Fruit fly (Drosophila melanogaster) whole organism, embryonic: ENCODE measurements around the gene CG10348.

Experiments
- Aef1 ChIP-seq: fragments of 200-800 bp; sonication (Bioruptor generic); IDR thresholded peaks from 3 replicates; pipeline ENCODE4 v1.3.6; 2022; ENCODE audit warnings: missing biosample characterization, missing genetic modification characterization
- Antp ChIP-seq: fragments of 200-800 bp; sonication (Bioruptor generic); optimal IDR thresholded peaks from 3 replicates; lab custom pipeline; 2016; ENCODE audit warnings: missing biosample characterization, missing genetic modification characterization
- Atf3 ChIP-seq: fragments of 200-800 bp; sonication (Bioruptor generic); optimal IDR thresholded peaks from 3 replicates; lab custom pipeline; 2016; ENCODE audit warnings: missing biosample characterization, missing genetic modification characterization
- B-H2 ChIP-seq: fragments of 200-800 bp; sonication (Bioruptor generic); optimal IDR thresholded peaks from 2 replicates; lab custom pipeline; 2018; ENCODE audit warnings: missing biosample characterization, mild to moderate bottlenecking, missing genetic modification characterization
- Bteb2 ChIP-seq: fragments of 200-800 bp; sonication (Bioruptor generic); optimal IDR thresholded peaks from 2 replicates; lab custom pipeline; 2016; ENCODE audit warnings: missing biosample characterization, missing genetic modification characterization
- CG1024 ChIP-seq: fragments of 200-800 bp; sonication (Bioruptor generic); IDR thresholded peaks from 2 replicates; pipeline ENCODE4 v1.3.6; 2022; ENCODE audit warnings: missing biosample characterization, missing genetic modification characterization
- CG10366 ChIP-seq: fragments of 200-800 bp; sonication (Bioruptor generic); IDR thresholded peaks from 2 replicates; pipeline ENCODE4 v1.3.6; 2022; ENCODE audit warnings: missing biosample characterization, missing genetic modification characterization
- CG11695 ChIP-seq: fragments of 200-800 bp; sonication (Bioruptor generic); IDR thresholded peaks from 3 replicates; pipeline ENCODE4 v1.3.6; 2022; ENCODE audit warnings: missing biosample characterization, missing genetic modification characterization
- CG12104 ChIP-seq: fragments of 200-800 bp; sonication (Bioruptor generic); optimal IDR thresholded peaks from 3 replicates; lab custom pipeline; 2016; ENCODE audit warnings: missing biosample characterization, missing genetic modification characterization
- CG15011 ChIP-seq: fragments of 200-800 bp; sonication (Bioruptor generic); optimal IDR thresholded peaks from 3 replicates; lab custom pipeline; 2018; ENCODE audit warnings: missing biosample characterization, mild to moderate bottlenecking, missing genetic modification characterization
- CG15073 ChIP-seq: fragments of 200-800 bp; sonication (Bioruptor generic); optimal IDR thresholded peaks from 2 replicates; lab custom pipeline; 2016; ENCODE audit warnings: missing biosample characterization, missing genetic modification characterization
- CG1602 ChIP-seq: fragments of 200-800 bp; sonication (Bioruptor generic); optimal IDR thresholded peaks from 3 replicates; lab custom pipeline; 2016; ENCODE audit warnings: missing biosample characterization, missing genetic modification characterization
- CG17802 ChIP-seq: fragments of 200-800 bp; sonication (Bioruptor generic); optimal IDR thresholded peaks from 2 replicates; lab custom pipeline; 2018; ENCODE audit warnings: missing biosample characterization, mild to moderate bottlenecking, missing genetic modification characterization, moderate library complexity
- CG8765 ChIP-seq: fragments of 200-800 bp; sonication (Bioruptor generic); IDR thresholded peaks from 2 replicates; pipeline ENCODE4 v1.3.6; 2022; ENCODE audit warnings: missing biosample characterization, missing genetic modification characterization
- CG8944 ChIP-seq: fragments of 200-800 bp; sonication (Bioruptor generic); optimal IDR thresholded peaks from 3 replicates; lab custom pipeline; 2016; ENCODE audit warnings: missing biosample characterization, missing genetic modification characterization
- D ChIP-seq, 2 experiments: fragments of 200-800 bp in 1 of 2; fragments of >200 bp in 1 of 2; sonication (Bioruptor generic) in 1 of 2; optimal IDR thresholded peaks; 2 replicates in 1 of 2; 3 replicates in 1 of 2; lab custom pipeline; 2017; ENCODE audit warnings: mild to moderate bottlenecking in 1 of 2, missing biosample characterization in 1 of 2, missing genetic modification characterization in 1 of 2, missing genetic modification reagents in 1 of 2
- Dll ChIP-seq: fragments of 200-800 bp; sonication (Bioruptor generic); IDR thresholded peaks from 4 replicates; pipeline ENCODE4 v1.3.6; 2022; ENCODE audit warnings: missing biosample characterization, missing genetic modification characterization; ENCODE audit not compliant: partially characterized antibody
- Ets65A ChIP-seq: fragments of 200-800 bp; sonication (Bioruptor generic); peaks from one replicate; lab custom pipeline; 2016; ENCODE audit warnings: missing biosample characterization, missing genetic modification characterization
- Ets97D ChIP-seq: fragments of 200-800 bp; sonication (Bioruptor generic); optimal IDR thresholded peaks from 3 replicates; lab custom pipeline; 2016; ENCODE audit warnings: missing biosample characterization, missing genetic modification characterization
- HmgZ ChIP-seq: fragments of 200-800 bp; sonication (Bioruptor generic); optimal IDR thresholded peaks from 2 replicates; lab custom pipeline; 2018; ENCODE audit warnings: missing biosample characterization, mild to moderate bottlenecking, missing genetic modification characterization
- Med ChIP-seq: fragments of 200-800 bp; sonication (Bioruptor generic); peaks from one replicate; lab custom pipeline; 2016; ENCODE audit warnings: missing biosample characterization, missing genetic modification characterization, mild to moderate bottlenecking, inconsistent platforms, moderate library complexity
- Opbp ChIP-seq: fragments of 200-800 bp; sonication (Bioruptor generic); IDR thresholded peaks from 3 replicates; pipeline ENCODE4 v1.3.6; 2022; ENCODE audit warnings: missing biosample characterization, missing genetic modification characterization; ENCODE audit not compliant: partially characterized antibody
- Pdp1 ChIP-seq, 2 experiments: fragments of 200-800 bp; sonication (Bioruptor generic); optimal IDR thresholded peaks; 3 replicates each; lab custom pipeline; 2016; ENCODE audit warnings: missing biosample characterization in 2 of 2, missing genetic modification characterization in 2 of 2, mild to moderate bottlenecking in 1 of 2, moderate library complexity in 1 of 2
- Side ChIP-seq: fragments of 200-800 bp; sonication (Bioruptor generic); optimal IDR thresholded peaks from 2 replicates; lab custom pipeline; 2016; ENCODE audit warnings: missing biosample characterization, missing genetic modification characterization
- Sry-δ ChIP-seq: fragments of 200-800 bp; sonication (Bioruptor generic); optimal IDR thresholded peaks from 2 replicates; lab custom pipeline; 2016; ENCODE audit warnings: missing biosample characterization, missing genetic modification characterization
- Ssrp ChIP-seq: fragments of 200-800 bp; sonication (Bioruptor generic); optimal IDR thresholded peaks from 2 replicates; lab custom pipeline; 2018; ENCODE audit warnings: missing biosample characterization, mild to moderate bottlenecking, missing genetic modification characterization, moderate library complexity
- Trl ChIP-seq, 3 experiments: fragments of >200 bp in 2 of 3; fragments of 200-800 bp in 1 of 3; sonication (Bioruptor generic) in 1 of 3; optimal IDR thresholded peaks; 2 replicates in 1 of 3; 3 replicates in 2 of 3; lab custom pipeline; 2016 to 2017; ENCODE audit warnings: missing biosample characterization in 1 of 3, missing genetic modification characterization in 1 of 3
- bbx ChIP-seq: fragments of 200-800 bp; sonication (Bioruptor generic); IDR thresholded peaks from 2 replicates; pipeline ENCODE4 v1.3.6; 2022; ENCODE audit warnings: missing biosample characterization, missing genetic modification characterization; ENCODE audit not compliant: partially characterized antibody
- danr ChIP-seq: fragments of 200-800 bp; sonication (Bioruptor generic); IDR thresholded peaks from 2 replicates; pipeline ENCODE4 v1.3.6; 2022; ENCODE audit warnings: missing biosample characterization, missing genetic modification characterization
- jigr1 ChIP-seq: fragments of 200-800 bp; sonication (Bioruptor generic); IDR thresholded peaks from 3 replicates; pipeline ENCODE4 v1.3.6; 2022; ENCODE audit warnings: missing biosample characterization, missing genetic modification characterization
- ken ChIP-seq: fragments of 200-800 bp; sonication (Bioruptor generic); IDR thresholded peaks from 3 replicates; pipeline ENCODE4 v1.3.6; 2022; ENCODE audit warnings: missing biosample characterization, missing genetic modification characterization
- lmd ChIP-seq: fragments of 200-800 bp; sonication (Bioruptor generic); IDR thresholded peaks from 2 replicates; pipeline ENCODE4 v1.3.6; 2022; ENCODE audit warnings: missing biosample characterization, missing genetic modification characterization
- lov ChIP-seq, 2 experiments: fragments of 200-800 bp in 1 of 2; fragments of >200 bp in 1 of 2; sonication (Bioruptor generic) in 1 of 2; IDR thresholded peaks in 1 of 2; optimal IDR thresholded peaks in 1 of 2; 2 replicates in 1 of 2; 3 replicates in 1 of 2; pipeline versions ENCODE4 v1.3.6 to Lab custom; 2017 to 2022; ENCODE audit warnings: missing biosample characterization in 1 of 2, missing genetic modification characterization in 1 of 2
- mam ChIP-seq: fragments of 200-800 bp; sonication (Bioruptor generic); optimal IDR thresholded peaks from 3 replicates; lab custom pipeline; 2016; ENCODE audit warnings: missing biosample characterization, missing genetic modification characterization
- onecut ChIP-seq: fragments of 200-800 bp; sonication (Bioruptor generic); IDR thresholded peaks from 2 replicates; pipeline ENCODE4 v1.3.6; 2022; ENCODE audit warnings: missing biosample characterization, missing genetic modification characterization
- pzg ChIP-seq: fragments of 200-800 bp; sonication (Bioruptor generic); optimal IDR thresholded peaks from 3 replicates; lab custom pipeline; 2018; ENCODE audit warnings: missing biosample characterization, mild to moderate bottlenecking, missing genetic modification characterization, moderate library complexity
- shn ChIP-seq: fragments of 200-800 bp; sonication (Bioruptor generic); optimal IDR thresholded peaks from 3 replicates; lab custom pipeline; 2016; ENCODE audit warnings: missing biosample characterization, missing genetic modification characterization
- tll ChIP-seq, 2 experiments: fragments of 200-800 bp in 1 of 2; fragments of >200 bp in 1 of 2; sonication (Bioruptor generic) in 1 of 2; optimal IDR thresholded peaks; 2 replicates each; lab custom pipeline; 2017 to 2019; ENCODE audit warnings: missing biosample characterization in 2 of 2, missing genetic modification characterization in 2 of 2, mild to moderate bottlenecking in 1 of 2, moderate library complexity in 1 of 2
- zen ChIP-seq: fragments of 200-800 bp; sonication (Bioruptor generic); optimal IDR thresholded peaks from 3 replicates; lab custom pipeline; 2018; ENCODE audit warnings: missing biosample characterization, mild to moderate bottlenecking, missing genetic modification characterization, moderate library complexity

The CG10348 gene

dm6 chr2L:18688646-18689296 is 43.6 kb downstream of the CG10348 start, which contains the start of gene msl-1 (continued):
- no peak for TF ChIP-seq zen (tag; lab: Kevin White, UChicago)
- peak; percentile 84 for TF ChIP-seq Dll (GFP tag; lab: Robert Waterston, UW)
- TF ChIP-seq shn (GFP tag; lab: Kevin White, UChicago), result peak; percentile 15
- peak; percentile 13 for TF ChIP-seq Atf3
- peak; percentile 33 to 74 for TF ChIP-seq Pdp1 (GFP tag; optimal IDR thresholded peaks at IDR 0.05; lab: Kevin White, UChicago)
- TF ChIP-seq jigr1 (GFP tag; lab: Robert Waterston, UW), result no peak
- TF ChIP-seq Bteb2 (GFP tag; lab: Kevin White, UChicago), result peak; percentile 39
- peak; percentile 2 for TF ChIP-seq Side (GFP tag; lab: Kevin White, UChicago)
- TF ChIP-seq CG1602 (GFP tag; lab: Kevin White, UChicago), result no peak
- peak; percentile 86 for TF ChIP-seq Med (GFP tag; lab: Kevin White, UChicago)
- TF ChIP-seq Aef1 (GFP tag; lab: Robert Waterston, UW), result peak; percentile 27; the same call in 1 of the 3 replicates
- peak; percentile 96 for TF ChIP-seq Opbp (GFP tag; lab: Robert Waterston, UW)
- peak; percentile 18; the same call in 1 of the 2 replicates for TF ChIP-seq CG1024
- TF ChIP-seq CG10366 (GFP tag; lab: Robert Waterston, UW), result peak; percentile 10; the same call in 1 of the 2 replicates
- TF ChIP-seq HmgZ (tag; lab: Kevin White, UChicago), result peak; percentile 27
- peak; percentile 81 for TF ChIP-seq pzg
- peak; percentile 41; the same call in 1 of the 2 replicates for TF ChIP-seq lmd (GFP tag; lab: Robert Waterston, UW)
- peak; percentile 75 for TF ChIP-seq Ets97D (GFP tag; lab: Kevin White, UChicago)
- peak in 1 of 2 experiments; percentile 31 for TF ChIP-seq tll (GFP tag; optimal IDR thresholded peaks at IDR 0.05; lab: Kevin White, UChicago)
- TF ChIP-seq lov (optimal IDR thresholded peaks at IDR 0.05; lab: Kevin White, UChicago), result no peak
- 0 out of 3 replicates have a peak, but pooled peaks have one; percentile 5 for TF ChIP-seq lov (GFP tag; IDR thresholded peaks at IDR 0.05; lab: Robert Waterston, UW)
- peak; percentile 39 for TF ChIP-seq CG8944
- peak; percentile 65 for TF ChIP-seq mam
- peak; percentile 36 for TF ChIP-seq B-H2
- no peak for TF ChIP-seq Ssrp
- peak; percentile 25 for TF ChIP-seq D (optimal IDR thresholded peaks at IDR 0.05; lab: Kevin White, UChicago)
- no peak for TF ChIP-seq D (GFP tag; optimal IDR thresholded peaks at IDR 0.05; lab: Kevin White, UChicago)
- peak; percentile 33; the same call in 1 of the 2 replicates for TF ChIP-seq CG8765 (GFP tag; lab: Robert Waterston, UW)
- TF ChIP-seq onecut (GFP tag; lab: Robert Waterston, UW), result peak; percentile 44; the same call in 1 of the 2 replicates
- no peak for TF ChIP-seq Trl (optimal IDR thresholded peaks at IDR 0.05; lab: Kevin White, UChicago)
- TF ChIP-seq Trl (GFP tag; optimal IDR thresholded peaks at IDR 0.05; lab: Kevin White, UChicago), result peak; percentile 15
- no peak for TF ChIP-seq CG12104 (GFP tag; lab: Kevin White, UChicago)
- peak; percentile 95 for TF ChIP-seq Ets65A (GFP tag; lab: Kevin White, UChicago)
- TF ChIP-seq danr, result no peak
- 0 out of 3 replicates have a peak, but pooled peaks have one; percentile 41 for TF ChIP-seq ken (GFP tag; lab: Robert Waterston, UW)
- peak; percentile 98 for TF ChIP-seq bbx
- TF ChIP-seq CG11695, result no peak
- TF ChIP-seq CG15011 (GFP tag; lab: Kevin White, UChicago), result no peak
- peak; percentile 12 for TF ChIP-seq CG17802 (tag; lab: Kevin White, UChicago)
- no peak for TF ChIP-seq CG15073
- peak; percentile 92 for TF ChIP-seq Sry-δ (GFP tag; lab: Kevin White, UChicago)
- TF ChIP-seq Antp, result peak; percentile 47
- TF ChIP-seq, all 482 proteins: peak for 166
